Fruit fly (Drosophila melanogaster): Measurements from ENCODE around the gene CG4360.

The CG4360 gene

dm6 chr3R:20327572-20328483 lies at the start of gene CG4360, which contains the start of gene Sirt2 (continued):
- peak; percentile 46 for TF ChIP-seq CG2712 (tag; optimal IDR thresholded peaks at IDR 0.05)
- peak; percentile 68 for TF ChIP-seq CG7786 (GFP tag; optimal IDR thresholded peaks at IDR 0.05)
- TF ChIP-seq row (GFP tag; IDR thresholded peaks at IDR 0.05): peak; percentile 86
- no peak for TF ChIP-seq CG10979 (tag; optimal IDR thresholded peaks at IDR 0.05)
- TF ChIP-seq CG6175 (GFP tag; IDR thresholded peaks at IDR 0.05): no peak
- no peak for TF ChIP-seq ATbp (GFP tag; optimal IDR thresholded peaks at IDR 0.05)
- TF ChIP-seq zfh1 (GFP tag; IDR thresholded peaks at IDR 0.05): no peak
- no peak for TF ChIP-seq CG14014 (GFP tag; IDR thresholded peaks at IDR 0.05)
- no peak for TF ChIP-seq kah (GFP tag; optimal IDR thresholded peaks at IDR 0.05)
- peak; percentile 53; the same call in 1 of the 3 replicates for TF ChIP-seq H15 (GFP tag; IDR thresholded peaks at IDR 0.05)
- peak; percentile 74 for TF ChIP-seq CG2120 (GFP tag; optimal IDR thresholded peaks at IDR 0.05)
- TF ChIP-seq E2f1 (GFP tag; IDR thresholded peaks at IDR 0.05): peak; percentile 25; the same call in 1 of the 2 replicates
- peak; percentile 77 for TF ChIP-seq MBD-R2 (GFP tag; IDR thresholded peaks at IDR 0.05)
- no peak for TF ChIP-seq CG10209 (GFP tag; optimal IDR thresholded peaks at IDR 0.05)
- peak; percentile 50 for TF ChIP-seq CG14710 (tag; optimal IDR thresholded peaks at IDR 0.05)
- TF ChIP-seq Hr39 (optimal IDR thresholded peaks at IDR 0.05): no peak
- peak; percentile 39 for TF ChIP-seq lmd (GFP tag; IDR thresholded peaks at IDR 0.05)
- TF ChIP-seq chn (GFP tag; optimal IDR thresholded peaks at IDR 0.05): peak; percentile 50
- peak; percentile 47 for TF ChIP-seq ERR (GFP tag; optimal IDR thresholded peaks at IDR 0.05)
- no peak for TF ChIP-seq CG18764 (GFP tag; optimal IDR thresholded peaks at IDR 0.05)
- TF ChIP-seq grn (GFP tag; optimal IDR thresholded peaks at IDR 0.05): no peak
- TF ChIP-seq BtbVII (GFP tag; optimal IDR thresholded peaks at IDR 0.05): no peak
- TF ChIP-seq Dfd (GFP tag; optimal IDR thresholded peaks at IDR 0.05): no peak
- TF ChIP-seq CG7987 (GFP tag; optimal IDR thresholded peaks at IDR 0.05): peak; percentile 62
- peak; percentile 34; the same call in 1 of the 2 replicates for TF ChIP-seq CG14441 (GFP tag; IDR thresholded peaks at IDR 0.05)
- TF ChIP-seq Ets65A (GFP tag): peak; percentile 95
- TF ChIP-seq bbx (GFP tag; IDR thresholded peaks at IDR 0.05; ENCODE audit: partially characterized antibody): peak; percentile 91
- peak; percentile 24 for TF ChIP-seq CG12299 (tag; optimal IDR thresholded peaks at IDR 0.05)
- TF ChIP-seq CG1832 (GFP tag; optimal IDR thresholded peaks at IDR 0.05): no peak
- no peak for TF ChIP-seq lov (optimal IDR thresholded peaks at IDR 0.05)
- peak; percentile 56; the same call in 1 of the 3 replicates for TF ChIP-seq lov (GFP tag; IDR thresholded peaks at IDR 0.05)
- TF ChIP-seq Hr78 (GFP tag; optimal IDR thresholded peaks at IDR 0.05): no peak
- TF ChIP-seq CG7372 (GFP tag; IDR thresholded peaks at IDR 0.05): no peak
- TF ChIP-seq twi (tag; optimal IDR thresholded peaks at IDR 0.05): no peak
- no peak for TF ChIP-seq CG7271 (tag; optimal IDR thresholded peaks at IDR 0.05)
- no peak for TF ChIP-seq sim (GFP tag; IDR thresholded peaks at IDR 0.05)
- TF ChIP-seq CG11093 (GFP tag; IDR thresholded peaks at IDR 0.05): no peak
- peak; percentile 10; the same call in 1 of the 2 replicates for TF ChIP-seq Xrp1 (GFP tag; IDR thresholded peaks at IDR 0.05)
- TF ChIP-seq salm (tag; optimal IDR thresholded peaks at IDR 0.05): no peak
- TF ChIP-seq CG4282 (GFP tag; optimal IDR thresholded peaks at IDR 0.05): no peak
- peak; percentile 19 for TF ChIP-seq grau (tag; optimal IDR thresholded peaks at IDR 0.05)
- no peak for TF ChIP-seq Sox100B (GFP tag; optimal IDR thresholded peaks at IDR 0.05)
- TF ChIP-seq zf30C (GFP tag; optimal IDR thresholded peaks at IDR 0.05): no peak
- TF ChIP-seq CHES-1-like (GFP tag; optimal IDR thresholded peaks at IDR 0.05): peak; percentile 89
- peak; percentile 55 for TF ChIP-seq Sin3A (optimal IDR thresholded peaks at IDR 0.05)
- TF ChIP-seq CG17612 (GFP tag; IDR thresholded peaks at IDR 0.05): no peak
- no peak for TF ChIP-seq pros (GFP tag; optimal IDR thresholded peaks at IDR 0.05)
- peak; percentile 50 for TF ChIP-seq al (GFP tag; IDR thresholded peaks at IDR 0.05)
- TF ChIP-seq CG13123 (GFP tag; optimal IDR thresholded peaks at IDR 0.05): no peak
- TF ChIP-seq p53 (GFP tag; optimal IDR thresholded peaks at IDR 0.05): no peak
- TF ChIP-seq chif (GFP tag; optimal IDR thresholded peaks at IDR 0.05): peak in 1 of 2 experiments; percentile 1

Measured in whole organism, embryonic.